Worm (Caenorhabditis elegans) whole organism, midembryonic: ENCODE data around the gene ptr-24.

Experiments used
- med-1 ChIP-seq: sonication (generic microtip); optimal IDR thresholded peaks from 2 replicates; lab custom pipeline; 2017; ENCODE audit warnings: missing genetic modification characterization, mild to moderate bottlenecking, missing compliant biosample characterization, antibody characterized with exemption, missing genetic modification reagents; ENCODE audit not compliant: insufficient read depth
- ref-1 ChIP-seq: fragments of 200-800 bp; sonication (Bioruptor generic); conservative IDR thresholded peaks from 2 replicates; pipeline ENCODE4 v1.3.6; 2022; ENCODE audit warnings: missing genetic modification reagents, missing genetic modification characterization, missing compliant biosample characterization
- tab-1 ChIP-seq: fragments of 200-800 bp; sonication (Bioruptor generic); IDR thresholded peaks from 2 replicates; pipeline ENCODE4 v1.3.6; 2022; ENCODE audit warnings: missing genetic modification characterization, missing compliant biosample characterization
- ztf-29 ChIP-seq: fragments of 200-800 bp; sonication (Bioruptor generic); IDR thresholded peaks from 2 replicates; pipeline ENCODE4 v1.3.6; 2022; ENCODE audit warnings: missing genetic modification reagents, missing genetic modification characterization, missing compliant biosample characterization

- no peak for TF ChIP-seq ref-1 (GFP tag; lab: Robert Waterston, UW)
- no peak for TF ChIP-seq tab-1 (GFP tag; lab: Robert Waterston, UW)
- no peak for TF ChIP-seq med-1 (GFP tag; lab: Kevin White, UChicago)
- TF ChIP-seq ztf-29 (GFP tag; lab: Robert Waterston, UW), result no peak
These were observed 17.0 kb downstream of the ptr-24 start for ce11 chrX:13354672-13355407.
